Fruit fly (Drosophila melanogaster) whole organism, embryonic: Measurements from ENCODE around the gene Sf3b1.

Source experiments
- B-H1 ChIP-seq: fragments of 200-800 bp; sonication (Bioruptor generic); IDR thresholded peaks from 3 replicates; pipeline ENCODE4 v1.3.6; 2022; ENCODE audit warnings: missing biosample characterization, missing genetic modification characterization
- CG11093 ChIP-seq: fragments of 200-800 bp; sonication (Bioruptor generic); IDR thresholded peaks from 3 replicates; pipeline ENCODE4 v1.3.6; 2022; ENCODE audit warnings: missing biosample characterization, missing genetic modification characterization
- CG11696 ChIP-seq: fragments of 200-800 bp; sonication (Bioruptor generic); IDR thresholded peaks from 2 replicates; pipeline ENCODE4 v1.3.6; 2022; ENCODE audit warnings: missing biosample characterization, missing genetic modification characterization
- CG12236 ChIP-seq: fragments of 200-800 bp; sonication (Bioruptor generic); optimal IDR thresholded peaks from 2 replicates; lab custom pipeline; 2016; ENCODE audit warnings: missing biosample characterization, missing genetic modification characterization
- CG12769 ChIP-seq: fragments of 200-800 bp; sonication (Bioruptor generic); optimal IDR thresholded peaks from 2 replicates; lab custom pipeline; 2019; ENCODE audit warnings: missing biosample characterization, mild to moderate bottlenecking, missing genetic modification characterization, moderate library complexity
- CG13624 ChIP-seq: fragments of 200-800 bp; sonication (Bioruptor generic); optimal IDR thresholded peaks from 2 replicates; lab custom pipeline; 2016; ENCODE audit warnings: missing biosample characterization, missing genetic modification characterization
- CG13775 ChIP-seq: fragments of 200-800 bp; sonication (Bioruptor generic); optimal IDR thresholded peaks from 3 replicates; lab custom pipeline; 2017; ENCODE audit warnings: missing biosample characterization, mild to moderate bottlenecking, missing genetic modification characterization
- CG13894 ChIP-seq: fragments of 200-800 bp; sonication (Bioruptor generic); optimal IDR thresholded peaks from 3 replicates; lab custom pipeline; 2018; ENCODE audit warnings: missing biosample characterization, mild to moderate bottlenecking, missing genetic modification characterization, moderate library complexity
- CG14860 ChIP-seq: fragments of 200-800 bp; sonication (Bioruptor generic); IDR thresholded peaks from 3 replicates; pipeline ENCODE4 v1.3.6; 2022; ENCODE audit warnings: missing biosample characterization, missing genetic modification characterization; ENCODE audit not compliant: partially characterized antibody
- CG16779 ChIP-seq: fragments of 200-800 bp; sonication (Bioruptor generic); IDR thresholded peaks from 2 replicates; pipeline ENCODE4 v1.3.6; 2022; ENCODE audit warnings: missing biosample characterization, missing genetic modification characterization
- CG17186 ChIP-seq: fragments of 200-800 bp; sonication (Bioruptor generic); optimal IDR thresholded peaks from 3 replicates; lab custom pipeline; 2017; ENCODE audit warnings: missing biosample characterization, missing genetic modification reagents, missing genetic modification characterization
- CG17802 ChIP-seq: fragments of 200-800 bp; sonication (Bioruptor generic); optimal IDR thresholded peaks from 2 replicates; lab custom pipeline; 2018; ENCODE audit warnings: missing biosample characterization, mild to moderate bottlenecking, missing genetic modification characterization, moderate library complexity
- CG18599 ChIP-seq: fragments of 200-800 bp; sonication (Bioruptor generic); optimal IDR thresholded peaks from 3 replicates; lab custom pipeline; 2017; ENCODE audit warnings: missing biosample characterization, missing genetic modification characterization, mild to moderate bottlenecking, moderate library complexity, missing genetic modification reagents
- CG2875 ChIP-seq: fragments of 200-800 bp; sonication (Bioruptor generic); optimal IDR thresholded peaks from 2 replicates; lab custom pipeline; 2017; ENCODE audit warnings: missing biosample characterization, mild to moderate bottlenecking, missing genetic modification characterization, missing genetic modification reagents
- CG3065 ChIP-seq: fragments of 200-800 bp; sonication (Bioruptor generic); optimal IDR thresholded peaks from 2 replicates; lab custom pipeline; 2016; ENCODE audit warnings: missing biosample characterization, missing genetic modification characterization
- CG31388 ChIP-seq: fragments of 200-800 bp; sonication (Bioruptor generic); optimal IDR thresholded peaks from 2 replicates; lab custom pipeline; 2016; ENCODE audit warnings: missing biosample characterization, missing genetic modification characterization
- CG32532 ChIP-seq: fragments of 200-800 bp; sonication (Bioruptor generic); IDR thresholded peaks from 2 replicates; pipeline ENCODE4 v1.3.6; 2022; ENCODE audit warnings: missing biosample characterization, missing genetic modification characterization
- CG32772 ChIP-seq: fragments of 200-800 bp; sonication (Bioruptor generic); IDR thresholded peaks from 2 replicates; pipeline ENCODE4 v1.3.6; 2022; ENCODE audit warnings: missing biosample characterization, missing genetic modification characterization
- CG34376 ChIP-seq: fragments of 200-800 bp; sonication (Bioruptor generic); optimal IDR thresholded peaks from 2 replicates; lab custom pipeline; 2018; ENCODE audit warnings: missing biosample characterization, mild to moderate bottlenecking, missing genetic modification characterization
- CG4282 ChIP-seq: fragments of 200-800 bp; sonication (Bioruptor generic); optimal IDR thresholded peaks from 2 replicates; lab custom pipeline; 2016; ENCODE audit warnings: missing biosample characterization, missing genetic modification characterization
- CG4328 ChIP-seq: fragments of 200-800 bp; sonication (Bioruptor generic); optimal IDR thresholded peaks from 3 replicates; lab custom pipeline; 2017; ENCODE audit warnings: missing biosample characterization, missing genetic modification reagents, missing genetic modification characterization
- CG6272 ChIP-seq: fragments of 200-800 bp; sonication (Bioruptor generic); IDR thresholded peaks from 2 replicates; pipeline ENCODE4 v1.3.6; 2022; ENCODE audit warnings: missing biosample characterization, missing genetic modification characterization
- CG7556 ChIP-seq: fragments of 200-800 bp; sonication (Bioruptor generic); optimal IDR thresholded peaks from 2 replicates; lab custom pipeline; 2017; ENCODE audit warnings: missing biosample characterization, mild to moderate bottlenecking, missing genetic modification characterization
- CG9876 ChIP-seq: fragments of 200-800 bp; sonication (Bioruptor generic); optimal IDR thresholded peaks from 2 replicates; lab custom pipeline; 2016; ENCODE audit warnings: missing biosample characterization, missing genetic modification characterization
- Dad ChIP-seq: fragments of 200-800 bp; sonication (Bioruptor generic); optimal IDR thresholded peaks from 3 replicates; lab custom pipeline; 2016; ENCODE audit warnings: missing biosample characterization, missing genetic modification characterization
- HHEX ChIP-seq: fragments of 200-800 bp; sonication (Bioruptor generic); optimal IDR thresholded peaks from 3 replicates; lab custom pipeline; 2017; ENCODE audit warnings: missing biosample characterization, mild to moderate bottlenecking, missing genetic modification characterization, missing genetic modification reagents
- Hand ChIP-seq: fragments of 200-800 bp; sonication (Bioruptor generic); optimal IDR thresholded peaks from 2 replicates; lab custom pipeline; 2017; ENCODE audit warnings: mild to moderate bottlenecking, missing biosample characterization, missing genetic modification reagents, missing genetic modification characterization
- MBD-R2 ChIP-seq: fragments of 200-800 bp; sonication (Bioruptor generic); IDR thresholded peaks from 2 replicates; pipeline ENCODE4 v1.3.6; 2022; ENCODE audit warnings: missing biosample characterization, missing genetic modification characterization
- Mes4 ChIP-seq: fragments of 200-800 bp; sonication (Bioruptor generic); optimal IDR thresholded peaks from 2 replicates; lab custom pipeline; 2016; ENCODE audit warnings: missing biosample characterization, missing genetic modification characterization
- Oli ChIP-seq: fragments of 200-800 bp; sonication (Bioruptor generic); optimal IDR thresholded peaks from 2 replicates; lab custom pipeline; 2018; ENCODE audit warnings: missing biosample characterization, mild to moderate bottlenecking, missing genetic modification characterization, moderate library complexity
- Ravus ChIP-seq: fragments of 200-800 bp; sonication (Bioruptor generic); IDR thresholded peaks from 2 replicates; pipeline ENCODE4 v1.3.6; 2022; ENCODE audit warnings: missing biosample characterization, missing genetic modification characterization
- Spps ChIP-seq: fragments of 200-800 bp; sonication (Bioruptor generic); optimal IDR thresholded peaks from 2 replicates; lab custom pipeline; 2018; ENCODE audit warnings: missing biosample characterization, mild to moderate bottlenecking, missing genetic modification characterization
- Ssrp ChIP-seq: fragments of 200-800 bp; sonication (Bioruptor generic); optimal IDR thresholded peaks from 2 replicates; lab custom pipeline; 2018; ENCODE audit warnings: missing biosample characterization, mild to moderate bottlenecking, missing genetic modification characterization, moderate library complexity
- TFAM ChIP-seq: fragments of 200-800 bp; sonication (Bioruptor generic); optimal IDR thresholded peaks from 2 replicates; lab custom pipeline; 2017; ENCODE audit warnings: missing biosample characterization, missing genetic modification characterization, inconsistent platforms
- Xbp1 ChIP-seq: fragments of 200-800 bp; sonication (Bioruptor generic); optimal IDR thresholded peaks from 3 replicates; lab custom pipeline; 2016; ENCODE audit warnings: missing biosample characterization, mild to moderate bottlenecking, missing genetic modification characterization
- ato ChIP-seq: fragments of 200-800 bp; sonication (Bioruptor generic); IDR thresholded peaks from 2 replicates; pipeline ENCODE4 v1.3.6; 2022; ENCODE audit warnings: missing biosample characterization, missing genetic modification characterization; ENCODE audit not compliant: partially characterized antibody
- chif ChIP-seq, 2 experiments: fragments of 200-800 bp; sonication (Bioruptor generic); optimal IDR thresholded peaks; 3 replicates each; lab custom pipeline; 2016; ENCODE audit warnings: missing biosample characterization in 2 of 2, missing genetic modification characterization in 2 of 2
- chm ChIP-seq: fragments of 200-800 bp; sonication (Bioruptor generic); IDR thresholded peaks from 2 replicates; pipeline ENCODE4 v1.3.6; 2022; ENCODE audit warnings: missing biosample characterization, missing genetic modification characterization
- croc ChIP-seq: fragments of 200-800 bp; sonication (Bioruptor generic); conservative IDR thresholded peaks from 3 replicates; pipeline ENCODE4 v1.3.6; 2022; ENCODE audit warnings: missing biosample characterization, missing genetic modification characterization
- lab ChIP-seq: fragments of 200-800 bp; sonication (Bioruptor generic); optimal IDR thresholded peaks from 3 replicates; lab custom pipeline; 2017; ENCODE audit warnings: missing biosample characterization, missing genetic modification characterization, mild to moderate bottlenecking, moderate library complexity, missing genetic modification reagents
- lilli ChIP-seq: fragments of 200-800 bp; sonication (Bioruptor generic); optimal IDR thresholded peaks from 3 replicates; lab custom pipeline; 2016; ENCODE audit warnings: missing biosample characterization, missing genetic modification characterization
- mam ChIP-seq: fragments of 200-800 bp; sonication (Bioruptor generic); optimal IDR thresholded peaks from 3 replicates; lab custom pipeline; 2016; ENCODE audit warnings: missing biosample characterization, missing genetic modification characterization
- org-1 ChIP-seq: fragments of 200-800 bp; sonication (Bioruptor generic); optimal IDR thresholded peaks from 2 replicates; lab custom pipeline; 2017; ENCODE audit warnings: missing biosample characterization, missing genetic modification characterization
- otp ChIP-seq: fragments of 200-800 bp; sonication (Bioruptor generic); IDR thresholded peaks from 3 replicates; pipeline ENCODE4, ENCODE4 v1.3.6; 2022; ENCODE audit warnings: missing biosample characterization, missing genetic modification characterization
- ranshi ChIP-seq: fragments of 200-800 bp; sonication (Bioruptor generic); IDR thresholded peaks from 2 replicates; pipeline ENCODE4 v1.3.6; 2022; ENCODE audit warnings: missing biosample characterization, missing genetic modification characterization
- seq ChIP-seq: fragments of 200-800 bp; sonication (Bioruptor generic); IDR thresholded peaks from 2 replicates; pipeline ENCODE4 v1.3.6; 2022; ENCODE audit warnings: missing biosample characterization, missing genetic modification characterization
- trem ChIP-seq: fragments of 200-800 bp; optimal IDR thresholded peaks from 3 replicates; lab custom pipeline; 2019; ENCODE audit warnings: missing biosample characterization, mild to moderate bottlenecking, missing genetic modification characterization, moderate library complexity
- trh ChIP-seq: fragments of 200-800 bp; sonication (Bioruptor generic); optimal IDR thresholded peaks from 2 replicates; lab custom pipeline; 2016; ENCODE audit warnings: missing biosample characterization, missing genetic modification characterization
- unpg ChIP-seq: fragments of 200-800 bp; sonication (Bioruptor generic); optimal IDR thresholded peaks from 3 replicates; lab custom pipeline; 2018; ENCODE audit warnings: missing biosample characterization, mild to moderate bottlenecking, missing genetic modification characterization, moderate library complexity
- vvl ChIP-seq: fragments of 200-800 bp; sonication (Bioruptor generic); IDR thresholded peaks from 2 replicates; pipeline ENCODE4 v1.3.6; 2022; ENCODE audit warnings: missing biosample characterization, missing genetic modification characterization
- z ChIP-seq: fragments of 200-800 bp; sonication (Bioruptor generic); IDR thresholded peaks from 3 replicates; pipeline ENCODE4 v1.3.6; 2022; ENCODE audit warnings: missing biosample characterization, missing genetic modification characterization
- zen ChIP-seq: fragments of 200-800 bp; sonication (Bioruptor generic); optimal IDR thresholded peaks from 3 replicates; lab custom pipeline; 2018; ENCODE audit warnings: missing biosample characterization, mild to moderate bottlenecking, missing genetic modification characterization, moderate library complexity

Sf3b1 gene

DNA sequence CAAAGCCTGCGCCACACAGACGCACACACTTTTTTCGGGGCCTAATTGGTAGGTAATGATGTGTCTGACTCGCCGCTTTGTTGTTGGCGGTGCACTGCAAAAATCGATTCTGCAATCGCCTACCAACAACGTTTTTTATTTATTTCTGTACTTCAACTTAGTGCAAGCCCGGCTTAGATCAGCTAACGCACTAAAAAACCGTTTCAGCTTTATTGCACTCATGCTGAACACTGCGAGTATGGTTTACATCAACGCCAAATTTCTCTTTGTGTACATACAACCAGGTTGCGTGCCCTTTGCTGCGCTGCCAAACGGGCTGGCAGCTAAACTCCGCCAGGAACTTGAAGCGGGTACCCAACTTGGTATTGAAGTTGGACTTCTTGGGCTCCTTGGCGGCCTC, 37.9 kb upstream of the Sf3b1 start (continued):
- peak; percentile 17 for TF ChIP-seq org-1
- TF ChIP-seq CG13775 = no peak
- 0 out of 2 replicates have a peak, but pooled peaks have one; percentile 8 for TF ChIP-seq CG32772 (GFP tag; lab: Robert Waterston, UW)
- TF ChIP-seq trem (tag; lab: Kevin White, UChicago) = no peak
- peak; percentile 29 for TF ChIP-seq mam
- TF ChIP-seq chm (GFP tag; lab: Robert Waterston, UW) = no peak
- no peak; the same call in 1 of the 2 replicates for TF ChIP-seq CG6272
- no peak for TF ChIP-seq CG4328 (GFP tag; lab: Kevin White, UChicago)
- TF ChIP-seq Ravus (GFP tag; lab: Robert Waterston, UW) = no peak
- no peak for TF ChIP-seq CG17186 (GFP tag; lab: Kevin White, UChicago)
- peak; percentile 39 for TF ChIP-seq lilli
- no peak for TF ChIP-seq CG16779 (GFP tag; lab: Robert Waterston, UW)
- TF ChIP-seq Dad = no peak
- no peak for TF ChIP-seq Ssrp
- TF ChIP-seq B-H1 (GFP tag; lab: Robert Waterston, UW) = no peak
- peak; percentile 47 for TF ChIP-seq Xbp1 (GFP tag; lab: Kevin White, UChicago)
- TF ChIP-seq Hand (GFP tag; lab: Kevin White, UChicago) = no peak
- TF ChIP-seq CG13624 (GFP tag; lab: Kevin White, UChicago) = no peak
- TF ChIP-seq CG4282 (GFP tag; lab: Kevin White, UChicago) = no peak
- no peak for TF ChIP-seq HHEX (GFP tag; lab: Kevin White, UChicago)
- TF ChIP-seq CG32532 (GFP tag; lab: Robert Waterston, UW) = peak; percentile 41; the same call in 1 of the 2 replicates
- TF ChIP-seq CG31388 (GFP tag; lab: Kevin White, UChicago) = no peak
- no peak for TF ChIP-seq z
- no peak for TF ChIP-seq CG11696
- no peak for TF ChIP-seq CG2875 (GFP tag; lab: Kevin White, UChicago)
- TF ChIP-seq CG9876 (GFP tag; lab: Kevin White, UChicago) = peak; percentile 18
- no peak for TF ChIP-seq CG34376 (GFP tag; lab: Kevin White, UChicago)
- TF ChIP-seq TFAM (GFP tag; lab: Kevin White, UChicago) = no peak
- no peak for TF ChIP-seq Spps (tag; lab: Kevin White, UChicago)
- no peak for TF ChIP-seq CG13894 (tag; lab: Kevin White, UChicago)
- no peak for TF ChIP-seq croc (GFP tag; lab: Robert Waterston, UW)
- no peak for TF ChIP-seq CG12236 (GFP tag; lab: Kevin White, UChicago)
- TF ChIP-seq trh = no peak
- no peak for TF ChIP-seq ato (GFP tag; lab: Robert Waterston, UW)
- no peak for TF ChIP-seq otp (GFP tag; lab: Robert Waterston, UW)
- TF ChIP-seq MBD-R2 (GFP tag; lab: Robert Waterston, UW) = no peak
- peak; percentile 45 for TF ChIP-seq CG18599 (GFP tag; lab: Kevin White, UChicago)
- no peak for TF ChIP-seq CG7556
- no peak for TF ChIP-seq CG3065 (GFP tag; lab: Kevin White, UChicago)
- no peak for TF ChIP-seq ranshi (GFP tag; lab: Robert Waterston, UW)
- peak; percentile 17 for TF ChIP-seq unpg (GFP tag; lab: Kevin White, UChicago)
- peak; percentile 4 for TF ChIP-seq lab (GFP tag; lab: Kevin White, UChicago)
- TF ChIP-seq chif (GFP tag; optimal IDR thresholded peaks at IDR 0.05; lab: Kevin White, UChicago) = peak; percentile 32 to 37
- 0 out of 3 replicates have a peak, but pooled peaks have one; percentile 24 for TF ChIP-seq CG11093 (GFP tag; lab: Robert Waterston, UW)
- TF ChIP-seq CG14860 (GFP tag; lab: Robert Waterston, UW) = no peak
- TF ChIP-seq seq (GFP tag; lab: Robert Waterston, UW) = no peak
- peak; percentile 46 for TF ChIP-seq Mes4 (GFP tag; lab: Kevin White, UChicago)
- TF ChIP-seq zen (tag; lab: Kevin White, UChicago) = no peak
- TF ChIP-seq Oli = peak; percentile 4
- no peak for TF ChIP-seq CG17802 (tag; lab: Kevin White, UChicago)
- no peak for TF ChIP-seq CG12769 (tag; lab: Kevin White, UChicago)
- 0 out of 2 replicates have a peak, but pooled peaks have one; percentile 22 for TF ChIP-seq vvl (GFP tag; lab: Robert Waterston, UW)
